Worm (Caenorhabditis elegans) whole organism, late embryonic: ENCODE measurements around the gene F18A1.7.

Experiments
- ceh-14 ChIP-seq: sonication (generic microtip); optimal IDR thresholded peaks from 2 replicates; lab custom pipeline; 2016; ENCODE audit warnings: missing genotype, missing genetic modification characterization, missing compliant biosample characterization
- elt-2 ChIP-seq: sonication (generic microtip); optimal IDR thresholded peaks from 2 replicates; lab custom pipeline; 2016; ENCODE audit warnings: missing genetic modification reagents, missing genetic modification characterization, missing compliant biosample characterization
- eyg-1 ChIP-seq: sonication (generic microtip); optimal IDR thresholded peaks from 2 replicates; lab custom pipeline; 2016; ENCODE audit warnings: missing genotype, missing genetic modification characterization, missing compliant biosample characterization
- odd-2 ChIP-seq: sonication (generic microtip); optimal IDR thresholded peaks from 2 replicates; lab custom pipeline; 2017; ENCODE audit warnings: antibody characterized with exemption, mild to moderate bottlenecking, missing genetic modification characterization, missing compliant biosample characterization
- pha-4 ChIP-seq: fragments of 150-350 bp; optimal IDR thresholded peaks from 2 replicates; lab custom pipeline; 2018; ENCODE audit warnings: missing biosample characterization, missing genetic modification reagents, missing genetic modification characterization
- tbx-7 ChIP-seq: sonication (generic microtip); optimal IDR thresholded peaks from 2 replicates; lab custom pipeline; 2016; ENCODE audit warnings: missing genotype, missing genetic modification characterization, missing compliant biosample characterization

DNA sequence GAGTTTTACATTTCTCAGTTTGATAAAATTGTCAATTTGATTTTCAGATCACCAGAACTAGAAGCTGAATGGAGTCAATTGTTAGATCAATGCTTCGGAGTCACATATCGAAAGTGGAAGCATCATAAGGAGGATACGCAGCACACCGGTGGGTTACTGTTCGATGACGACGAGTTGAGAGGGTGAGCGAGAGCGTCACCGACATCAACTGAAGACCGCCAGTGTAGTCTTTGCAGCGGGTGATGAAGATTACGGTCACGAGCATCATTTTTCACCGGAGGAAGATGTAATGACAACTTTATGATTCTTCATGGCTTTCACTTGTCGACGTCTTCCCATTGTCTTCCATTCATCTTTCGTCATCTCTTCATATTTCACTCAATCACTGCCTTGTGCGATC is 18.3 kb upstream of the F18A1.7 start, which contains the start of gene lin-26:
- TF ChIP-seq eyg-1 (no peak), ceh-14 (tag; lab: Kevin White, UChicago) (no peak), odd-2 (no peak), tbx-7 (tag; lab: Kevin White, UChicago) (no peak), pha-4 (tag; lab: Kevin White, UChicago) (no peak), elt-2 (tag; lab: Kevin White, UChicago) (no peak)
